Fruit fly (Drosophila melanogaster): ENCODE measurements around the gene pst.

- TF ChIP-seq CG3995 (GFP tag; optimal IDR thresholded peaks at IDR 0.05): no peak
- TF ChIP-seq sima (GFP tag; optimal IDR thresholded peaks at IDR 0.05): no peak
- TF ChIP-seq CG12942 (GFP tag; optimal IDR thresholded peaks at IDR 0.05): no peak
- no peak for TF ChIP-seq CG7271 (tag; optimal IDR thresholded peaks at IDR 0.05)
- no peak for TF ChIP-seq twi (tag; optimal IDR thresholded peaks at IDR 0.05)
- TF ChIP-seq Dll (GFP tag; IDR thresholded peaks at IDR 0.05; ENCODE audit: partially characterized antibody): no peak
- no peak for TF ChIP-seq CG6854 (GFP tag; optimal IDR thresholded peaks at IDR 0.05)
- no peak for TF ChIP-seq crc (GFP tag; optimal IDR thresholded peaks at IDR 0.05)
These were observed 13.1 kb downstream of the pst start, which contains the start of gene CG14834 for dm6 chr3L:7346951-7347350.

Measured in whole organism, embryonic.